Worm (Caenorhabditis elegans): ENCODE measurements around the gene D1005.6.

- TF ChIP-seq sea-2 (GFP tag; IDR thresholded peaks at IDR 0.05), result no peak
- no peak for TF ChIP-seq pha-4 (tag; optimal IDR thresholded peaks at IDR 0.05)
- TF ChIP-seq attf-3 (GFP tag; conservative IDR thresholded peaks at IDR 0.05), result no peak
- no peak for TF ChIP-seq nhr-120 (GFP tag; IDR thresholded peaks at IDR 0.05)
- no peak for TF ChIP-seq ama-1 (optimal IDR thresholded peaks at IDR 0.05)
- no peak for TF ChIP-seq ama-1 (GFP tag; optimal IDR thresholded peaks at IDR 0.05)
- no peak for TF ChIP-seq mxl-1 (tag; optimal IDR thresholded peaks at IDR 0.05)
- no peak for TF ChIP-seq ztf-28 (GFP tag; IDR thresholded peaks at IDR 0.05)
- no peak for TF ChIP-seq K11D2.4 (GFP tag; IDR thresholded peaks at IDR 0.05)
- no peak for TF ChIP-seq die-1 (tag; optimal IDR thresholded peaks at IDR 0.05)
- TF ChIP-seq Y53G8AR.9 (GFP tag; conservative IDR thresholded peaks at IDR 0.05), result no peak; the same call in 1 of the 2 replicates
- no peak for TF ChIP-seq unc-62 (GFP tag; optimal IDR thresholded peaks at IDR 0.05)
- TF ChIP-seq B0019.2 (GFP tag; conservative IDR thresholded peaks at IDR 0.05), result no peak
- no peak for TF ChIP-seq F10E7.11 (tag; optimal IDR thresholded peaks at IDR 0.05)
- TF ChIP-seq lsy-27 (tag; optimal IDR thresholded peaks at IDR 0.05; ENCODE audit: borderline replicate concordance, insufficient read depth), result no peak
Measured at ce11 chrX:1489574-1489973, 25.0 kb upstream of the D1005.6 start.
